Worm (Caenorhabditis elegans) whole organism, L4 larva: ENCODE measurements around the gene Y38H6C.23.

Experiments
- F26F4.8 ChIP-seq: fragments of 200-800 bp; sonication (Bioruptor generic); conservative IDR thresholded peaks from 2 replicates; pipeline ENCODE4 v1.3.6; 2022; ENCODE audit warnings: missing genetic modification characterization, missing compliant biosample characterization
- F44E2.7 ChIP-seq: fragments of 200-800 bp; sonication (Bioruptor generic); IDR thresholded peaks from 2 replicates; pipeline ENCODE4 v2.1.2; 2022; ENCODE audit warnings: missing genetic modification characterization, missing compliant biosample characterization
- Y48G9A.11 ChIP-seq: fragments of 200-800 bp; sonication (Bioruptor generic); IDR thresholded peaks from 2 replicates; pipeline ENCODE4 v1.3.6; 2022; ENCODE audit warnings: missing genetic modification reagents, missing genetic modification characterization, missing compliant biosample characterization
- ZK546.5 ChIP-seq, 2 experiments: sonication (generic microtip); optimal IDR thresholded peaks; 2 replicates each; lab custom pipeline; 2017; ENCODE audit warnings: missing biosample characterization in 2 of 2, missing genetic modification characterization in 2 of 2
- aha-1 ChIP-seq: fragments of 150-350 bp; peaks from one replicate; lab custom pipeline; 2014; ENCODE audit warnings: missing biosample characterization, missing genetic modification characterization
- aly-2 ChIP-seq: sonication (generic microtip); optimal IDR thresholded peaks from 2 replicates; lab custom pipeline; 2018; ENCODE audit warnings: missing biosample characterization, missing genetic modification characterization
- ceh-32 ChIP-seq: sonication (generic microtip); optimal IDR thresholded peaks from 2 replicates; lab custom pipeline; 2016; ENCODE audit warnings: mild to moderate bottlenecking, missing genetic modification characterization, missing compliant biosample characterization; ENCODE audit not compliant: poor library complexity
- ceh-62 ChIP-seq: sonication (generic microtip); optimal IDR thresholded peaks from 2 replicates; lab custom pipeline; 2017; ENCODE audit warnings: missing biosample characterization, missing genetic modification characterization
- cey-2 ChIP-seq: sonication (generic microtip); optimal IDR thresholded peaks from 3 replicates; lab custom pipeline; 2017; ENCODE audit warnings: missing genetic modification characterization, mild to moderate bottlenecking, missing compliant biosample characterization, antibody characterized with exemption, borderline replicate concordance; ENCODE audit not compliant: insufficient read depth
- daf-12 ChIP-seq: fragments of 150-350 bp; optimal IDR thresholded peaks from 2 replicates; lab custom pipeline; 2014; ENCODE audit warnings: missing biosample characterization, missing genetic modification reagents, missing genetic modification characterization
- daf-16 ChIP-seq, 3 experiments: sonication (generic microtip); optimal IDR thresholded peaks; 2 replicates each; lab custom pipeline; 2016 to 2017; ENCODE audit warnings: missing genetic modification characterization in 3 of 3, missing genetic modification reagents in 3 of 3, mild to moderate bottlenecking in 2 of 3, missing compliant biosample characterization in 2 of 3, missing biosample characterization in 1 of 3, moderate library complexity in 1 of 3
- dmd-8 ChIP-seq: fragments of 200-800 bp; sonication (Bioruptor generic); IDR thresholded peaks from 2 replicates; pipeline ENCODE4 v1.3.6; 2022; ENCODE audit warnings: missing genetic modification characterization, missing compliant biosample characterization
- dve-1 ChIP-seq: sonication (generic microtip); optimal IDR thresholded peaks from 2 replicates; lab custom pipeline; 2017; ENCODE audit warnings: antibody characterized with exemption, mild to moderate bottlenecking, missing genetic modification characterization, missing compliant biosample characterization; ENCODE audit not compliant: insufficient read depth
- egl-43 ChIP-seq: fragments of 200-800 bp; sonication (Bioruptor generic); IDR thresholded peaks from 2 replicates; pipeline ENCODE4 v1.3.6; 2022; ENCODE audit warnings: missing genetic modification reagents, missing genetic modification characterization, missing compliant biosample characterization
- fos-1 ChIP-seq: fragments of 150-350 bp; optimal IDR thresholded peaks from 2 replicates; lab custom pipeline; 2014; ENCODE audit warnings: missing biosample characterization, missing genetic modification characterization
- gei-8 ChIP-seq: fragments of 200-800 bp; sonication (Bioruptor generic); optimal IDR thresholded peaks from 2 replicates; lab custom pipeline; 2018; ENCODE audit warnings: mild to moderate bottlenecking, missing genetic modification characterization, missing compliant biosample characterization
- hlh-30 ChIP-seq: sonication (generic microtip); optimal IDR thresholded peaks from 2 replicates; lab custom pipeline; 2017; ENCODE audit warnings: antibody characterized with exemption, mild to moderate bottlenecking, missing genetic modification characterization, missing compliant biosample characterization; ENCODE audit not compliant: insufficient read depth
- lin-39 ChIP-seq: fragments of 150-350 bp; optimal IDR thresholded peaks from 2 replicates; lab custom pipeline; 2014; ENCODE audit warnings: missing biosample characterization, missing genetic modification reagents, missing genetic modification characterization
- mdt-29 ChIP-seq: fragments of 200-800 bp; sonication (Bioruptor generic); IDR thresholded peaks from 2 replicates; pipeline ENCODE4 v1.3.6; 2022; ENCODE audit warnings: missing genetic modification reagents, missing genetic modification characterization, missing compliant biosample characterization
- mxl-3 ChIP-seq: fragments of 200-800 bp; sonication (Bioruptor generic); optimal IDR thresholded peaks from 2 replicates; lab custom pipeline; 2018; ENCODE audit warnings: mild to moderate bottlenecking, missing genetic modification characterization, missing compliant biosample characterization
- nhr-25 ChIP-seq: sonication (generic microtip); optimal IDR thresholded peaks from 2 replicates; lab custom pipeline; 2017; ENCODE audit warnings: missing genetic modification characterization, mild to moderate bottlenecking, missing compliant biosample characterization, antibody characterized with exemption, moderate library complexity, borderline replicate concordance; ENCODE audit not compliant: insufficient read depth
- nhr-28 ChIP-seq: fragments of 150-350 bp; optimal IDR thresholded peaks from 2 replicates; lab custom pipeline; 2014; ENCODE audit warnings: missing biosample characterization, missing genetic modification characterization
- nhr-76 ChIP-seq: fragments of 150-350 bp; optimal IDR thresholded peaks from 2 replicates; lab custom pipeline; 2014; ENCODE audit warnings: missing biosample characterization, missing genetic modification characterization
- pha-4 ChIP-seq, 2 experiments: fragments of 150-350 bp in 1 of 2; fragments of 200-800 bp in 1 of 2; sonication (Bioruptor generic) in 1 of 2; IDR thresholded peaks in 1 of 2; optimal IDR thresholded peaks in 1 of 2; 2 replicates each; pipeline versions ENCODE4 v1.3.6 to Lab custom; 2014 to 2022; ENCODE audit warnings: missing genetic modification characterization in 2 of 2, missing genetic modification reagents in 2 of 2, missing biosample characterization in 1 of 2, missing compliant biosample characterization in 1 of 2
- pqm-1 ChIP-seq: sonication (generic microtip); optimal IDR thresholded peaks from 2 replicates; lab custom pipeline; 2017; ENCODE audit warnings: missing biosample characterization, missing genetic modification characterization
- rbr-2 ChIP-seq: sonication (generic microtip); optimal IDR thresholded peaks from 2 replicates; lab custom pipeline; 2016; ENCODE audit warnings: missing genotype, missing genetic modification characterization, missing compliant biosample characterization
- skn-1 ChIP-seq: fragments of 150-350 bp; optimal IDR thresholded peaks from 2 replicates; lab custom pipeline; 2014; ENCODE audit warnings: missing biosample characterization, missing genetic modification characterization
- tag-97 ChIP-seq: fragments of 200-800 bp; sonication (Bioruptor generic); IDR thresholded peaks from 2 replicates; pipeline ENCODE4 v1.3.6; 2022; ENCODE audit warnings: missing genetic modification characterization, missing compliant biosample characterization
- tra-1 ChIP-seq: fragments of 200-800 bp; sonication (Bioruptor generic); IDR thresholded peaks from 2 replicates; pipeline ENCODE4 v1.3.6; 2022; ENCODE audit warnings: missing genetic modification reagents, missing genetic modification characterization, missing compliant biosample characterization
- unc-62 ChIP-seq, 3 experiments: fragments of 150-350 bp in 1 of 3; sonication (generic microtip); optimal IDR thresholded peaks in 2 of 3; peaks in 1 of 3; 1 replicate in 1 of 3; 2 replicates in 2 of 3; lab custom pipeline; 2014 to 2017; ENCODE audit warnings: missing biosample characterization in 3 of 3, missing genetic modification characterization in 3 of 3, missing genetic modification reagents in 3 of 3, missing genotype in 1 of 3
- vab-7 ChIP-seq: fragments of 200-800 bp; sonication (Bioruptor generic); IDR thresholded peaks from 2 replicates; pipeline ENCODE4 v1.3.6; 2022; ENCODE audit warnings: missing genetic modification reagents, missing genetic modification characterization, missing compliant biosample characterization
- zag-1 ChIP-seq: fragments of 150-350 bp; optimal IDR thresholded peaks from 2 replicates; lab custom pipeline; 2014; ENCODE audit warnings: missing biosample characterization, missing genetic modification characterization
- zfp-2 ChIP-seq: sonication (generic microtip); optimal IDR thresholded peaks from 2 replicates; lab custom pipeline; 2016; ENCODE audit warnings: mild to moderate bottlenecking, missing genetic modification characterization, missing compliant biosample characterization
- zfp-3 ChIP-seq: fragments of 200-800 bp; sonication (Bioruptor generic); conservative IDR thresholded peaks from 2 replicates; pipeline ENCODE4 v1.3.6; 2022; ENCODE audit warnings: missing genetic modification reagents, missing genetic modification characterization, missing compliant biosample characterization

The Y38H6C.23 gene

ce11 chrV:20544092-20544491 lies 12.1 kb downstream of the Y38H6C.23 start, which contains the start of gene slc-36.3:
Gene slc-36.3, minus strand, starts transcription at chrV:20544192.
- no peak for TF ChIP-seq aha-1 (tag; lab: Kevin White, UChicago)
- TF ChIP-seq mxl-3 (GFP tag; lab: Kevin White, UChicago): no peak
- TF ChIP-seq mdt-29: no peak
- no peak for TF ChIP-seq vab-7 (GFP tag; lab: Robert Waterston, UW)
- TF ChIP-seq Y48G9A.11 (GFP tag; lab: Robert Waterston, UW): no peak
- no peak for TF ChIP-seq nhr-28 (tag; lab: Kevin White, UChicago)
- TF ChIP-seq nhr-25 (tag; lab: Kevin White, UChicago): no peak
- TF ChIP-seq tra-1 (GFP tag; lab: Robert Waterston, UW): no peak
- no peak for TF ChIP-seq zfp-3 (GFP tag; lab: Robert Waterston, UW)
- no peak for TF ChIP-seq lin-39 (tag; lab: Kevin White, UChicago)
- TF ChIP-seq dmd-8 (GFP tag; lab: Robert Waterston, UW): no peak
- no peak for TF ChIP-seq ceh-62 (tag; lab: Kevin White, UChicago)
- no peak for TF ChIP-seq unc-62 (GFP tag; optimal IDR thresholded peaks at IDR 0.05 in 1 of 2; lab: Kevin White, UChicago)
- TF ChIP-seq unc-62 (tag; optimal IDR thresholded peaks at IDR 0.05; lab: Kevin White, UChicago): no peak
- TF ChIP-seq zfp-2: no peak
- no peak for TF ChIP-seq dve-1 (tag; lab: Kevin White, UChicago)
- no peak for TF ChIP-seq F44E2.7 (GFP tag; lab: Robert Waterston, UW)
- no peak for TF ChIP-seq aly-2 (tag; lab: Kevin White, UChicago)

ce11 chrV:20539055-20539454 lies 17.1 kb downstream of the Y38H6C.23 start, which contains the start of gene Y38H6C.16:
Gene Y38H6C.16, minus strand, starts transcription at chrV:20539347.
- no peak for TF ChIP-seq F26F4.8 (GFP tag; lab: Robert Waterston, UW)
- no peak for TF ChIP-seq skn-1 (tag; lab: Kevin White, UChicago)
- no peak for TF ChIP-seq tag-97 (GFP tag; lab: Robert Waterston, UW)
- no peak for TF ChIP-seq ceh-32 (tag; lab: Kevin White, UChicago)
- no peak for TF ChIP-seq cey-2 (tag; lab: Kevin White, UChicago)
- no peak for TF ChIP-seq egl-43
- TF ChIP-seq unc-62 (GFP tag; optimal IDR thresholded peaks at IDR 0.05 in 1 of 2; lab: Kevin White, UChicago): no peak
- TF ChIP-seq unc-62 (tag; optimal IDR thresholded peaks at IDR 0.05; lab: Kevin White, UChicago): no peak
- no peak for TF ChIP-seq daf-16 (GFP tag; optimal IDR thresholded peaks at IDR 0.05; lab: Kevin White, UChicago)
- no peak for TF ChIP-seq daf-16 (tag; optimal IDR thresholded peaks at IDR 0.05; lab: Kevin White, UChicago)
- TF ChIP-seq rbr-2 (tag; lab: Kevin White, UChicago): no peak
- no peak for TF ChIP-seq nhr-76 (tag; lab: Kevin White, UChicago)
- TF ChIP-seq, all 104 proteins: peak for 0

ce11 chrV:20536208-20536607 lies 20.0 kb downstream of the Y38H6C.23 start, which contains the start of gene Y38H6C.15:
Gene Y38H6C.15, minus strand, starts transcription at chrV:20536308.
- TF ChIP-seq pqm-1 (tag; lab: Kevin White, UChicago): no peak
- TF ChIP-seq unc-62 (GFP tag; optimal IDR thresholded peaks at IDR 0.05 in 1 of 2; lab: Kevin White, UChicago): no peak
- no peak for TF ChIP-seq unc-62 (tag; optimal IDR thresholded peaks at IDR 0.05; lab: Kevin White, UChicago)
- no peak for TF ChIP-seq hlh-30 (tag; lab: Kevin White, UChicago)
- TF ChIP-seq aha-1 (tag; lab: Kevin White, UChicago): no peak
- no peak for TF ChIP-seq gei-8
- no peak for TF ChIP-seq fos-1 (tag; lab: Kevin White, UChicago)
- no peak for TF ChIP-seq daf-12 (tag; lab: Kevin White, UChicago)
- no peak for TF ChIP-seq pha-4 (GFP tag; IDR thresholded peaks at IDR 0.05; lab: Robert Waterston, UW)
- TF ChIP-seq pha-4 (tag; optimal IDR thresholded peaks at IDR 0.05; lab: Kevin White, UChicago): no peak
- TF ChIP-seq ZK546.5 (tag; optimal IDR thresholded peaks at IDR 0.05; lab: Kevin White, UChicago): no peak
- TF ChIP-seq zag-1 (tag; lab: Kevin White, UChicago): no peak
